Worm (Caenorhabditis elegans) whole organism, early embryonic: ENCODE data around the gene E04F6.9.

ENCODE experiments used
- B0310.2 ChIP-seq: sonication (generic microtip); optimal IDR thresholded peaks from 2 replicates; lab custom pipeline; 2016; ENCODE audit warnings: mild to moderate bottlenecking, missing genetic modification characterization, missing compliant biosample characterization
- F13C5.2 ChIP-seq: sonication (generic microtip); optimal IDR thresholded peaks from 2 replicates; lab custom pipeline; 2017; ENCODE audit warnings: mild to moderate bottlenecking, missing genetic modification characterization, inconsistent platforms, missing compliant biosample characterization
- aly-1 ChIP-seq: sonication (generic microtip); optimal IDR thresholded peaks from 2 replicates; lab custom pipeline; 2016; ENCODE audit warnings: missing genetic modification characterization, missing compliant biosample characterization
- ama-1 ChIP-seq: fragments of 150-350 bp; optimal IDR thresholded peaks from 2 replicates; lab custom pipeline; 2014
- ceh-13 ChIP-seq: fragments of 200-800 bp; sonication (Bioruptor generic); optimal IDR thresholded peaks from 2 replicates; lab custom pipeline; 2018; ENCODE audit warnings: mild to moderate bottlenecking, missing genetic modification characterization, missing compliant biosample characterization
- ceh-36 ChIP-seq: sonication (generic microtip); optimal IDR thresholded peaks from 2 replicates; lab custom pipeline; 2016; ENCODE audit warnings: missing genetic modification characterization, inconsistent platforms, missing compliant biosample characterization
- ets-7 ChIP-seq: sonication (generic microtip); optimal IDR thresholded peaks from 2 replicates; lab custom pipeline; 2016; ENCODE audit warnings: missing genotype, missing genetic modification characterization, missing compliant biosample characterization
- flt-1 ChIP-seq: fragments of 200-800 bp; sonication (Bioruptor generic); IDR thresholded peaks from 2 replicates; pipeline ENCODE4 v1.3.6; 2022; ENCODE audit warnings: missing genetic modification characterization, missing compliant biosample characterization
- hmbx-1 ChIP-seq: sonication (generic microtip); optimal IDR thresholded peaks from 2 replicates; lab custom pipeline; 2016; ENCODE audit warnings: mild to moderate bottlenecking, missing genetic modification characterization, missing compliant biosample characterization
- hmg-4 ChIP-seq: fragments of 200-800 bp; sonication (Bioruptor generic); optimal IDR thresholded peaks from 2 replicates; lab custom pipeline; 2018; ENCODE audit warnings: mild to moderate bottlenecking, missing genetic modification characterization, missing compliant biosample characterization
- hnd-1 ChIP-seq: sonication (generic microtip); optimal IDR thresholded peaks from 2 replicates; lab custom pipeline; 2016; ENCODE audit warnings: missing genetic modification characterization, missing compliant biosample characterization
- pes-1 ChIP-seq: fragments of 200-800 bp; sonication (Bioruptor generic); IDR thresholded peaks from 2 replicates; pipeline ENCODE4 v1.3.6; 2022; ENCODE audit warnings: missing genetic modification reagents, missing genetic modification characterization, missing compliant biosample characterization
- scrt-1 ChIP-seq: fragments of 200-800 bp; sonication (Bioruptor generic); IDR thresholded peaks from 2 replicates; pipeline ENCODE4 v1.3.6; 2022; ENCODE audit warnings: missing genetic modification characterization, missing compliant biosample characterization
- sea-1 ChIP-seq: fragments of 200-800 bp; sonication (Bioruptor generic); conservative IDR thresholded peaks from 2 replicates; pipeline ENCODE4 v1.3.6; 2022; ENCODE audit warnings: missing genetic modification characterization, missing compliant biosample characterization
- tbx-11 ChIP-seq: fragments of 200-800 bp; sonication (Bioruptor generic); IDR thresholded peaks from 2 replicates; pipeline ENCODE4 v1.3.6; 2022; ENCODE audit warnings: missing genetic modification characterization, missing compliant biosample characterization
- tbx-37 ChIP-seq: fragments of 200-800 bp; sonication (Bioruptor generic); conservative IDR thresholded peaks from 2 replicates; pipeline ENCODE4 v1.3.6; 2022; ENCODE audit warnings: missing genetic modification reagents, missing genetic modification characterization, missing compliant biosample characterization
- tra-4 ChIP-seq: sonication (generic microtip); optimal IDR thresholded peaks from 2 replicates; lab custom pipeline; 2017; ENCODE audit warnings: missing genetic modification characterization, missing compliant biosample characterization

E04F6.9 gene

DNA sequence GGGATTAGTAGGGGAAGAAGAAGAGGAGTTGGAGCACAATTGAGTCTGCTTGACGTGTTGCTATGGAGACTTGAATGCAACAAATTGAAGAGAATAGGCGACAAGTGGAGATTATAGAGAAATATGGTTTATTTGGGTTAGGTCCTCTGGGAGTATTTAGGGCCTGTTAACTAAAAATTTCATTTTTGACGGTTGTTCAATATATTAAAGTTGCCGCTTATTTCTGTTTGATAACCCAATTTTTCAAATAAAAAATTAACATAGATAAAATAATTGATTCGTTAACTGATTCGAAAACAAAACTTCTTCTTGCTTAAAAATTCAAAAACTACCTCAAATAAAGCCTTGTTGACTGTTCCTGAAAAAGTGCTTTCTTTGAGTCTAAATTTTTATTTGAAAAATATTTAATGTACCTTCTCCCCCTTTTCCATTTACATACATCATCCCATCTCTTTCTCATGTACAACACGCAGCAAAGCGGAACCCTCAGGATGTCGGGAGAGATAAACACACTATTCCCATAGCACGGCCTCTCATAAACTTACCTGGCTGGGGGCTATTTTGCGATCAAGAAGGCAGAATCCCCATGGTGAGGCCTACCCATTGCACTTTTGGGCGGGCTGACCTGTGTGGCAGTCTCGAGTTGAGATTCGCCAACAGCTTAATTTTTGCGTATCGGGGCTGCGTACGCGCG is 40.5 kb downstream of the E04F6.9 start, which contains the start of gene dyf-13:
Gene dyf-13 (minus strand): TSS at position 51 of the 694 bp plus-strand sequence.
- no peak for TF ChIP-seq scrt-1 (GFP tag; lab: Robert Waterston, UW)
- no peak for TF ChIP-seq ceh-13 (GFP tag; lab: Kevin White, UChicago)
- no peak for TF ChIP-seq hnd-1

DNA sequence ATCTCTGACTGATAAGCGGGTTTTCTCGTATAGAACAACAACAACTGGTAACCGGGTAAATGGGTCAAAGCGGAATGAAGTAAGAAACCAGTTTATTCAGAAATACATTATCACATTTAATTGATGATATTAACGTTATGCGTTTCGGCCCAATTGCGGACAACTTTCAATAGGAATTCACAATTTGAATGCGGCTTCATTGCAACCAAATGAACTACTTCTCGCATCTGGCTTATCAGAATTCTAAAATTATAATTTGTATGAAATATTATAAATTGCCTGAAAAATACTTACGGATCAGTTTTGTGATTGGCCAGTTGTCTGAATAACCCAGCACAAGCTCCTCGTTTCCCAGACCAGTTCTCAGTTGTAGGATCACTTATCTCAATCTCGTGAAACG is 43.2 kb downstream of the E04F6.9 start, which contains the start of gene col-36:
Gene col-36 (minus strand): TSS at position 101 of the 400 bp plus-strand sequence.
- no peak for TF ChIP-seq hmbx-1 (tag; lab: Kevin White, UChicago)
- no peak for TF ChIP-seq tbx-37 (GFP tag; lab: Robert Waterston, UW)
- no peak for TF ChIP-seq aly-1 (tag; lab: Kevin White, UChicago)
- TF ChIP-seq ceh-13 (GFP tag; lab: Kevin White, UChicago) = no peak
- no peak for TF ChIP-seq flt-1 (GFP tag; lab: Robert Waterston, UW)
- TF ChIP-seq ceh-36 (tag; lab: Kevin White, UChicago) = no peak
- no peak for TF ChIP-seq F13C5.2 (tag; lab: Kevin White, UChicago)
- TF ChIP-seq B0310.2 = no peak
- TF ChIP-seq scrt-1 (GFP tag; lab: Robert Waterston, UW) = no peak
- no peak for TF ChIP-seq tbx-11 (GFP tag; lab: Robert Waterston, UW)
- no peak for TF ChIP-seq ama-1 (lab: Kevin White, UChicago)
- no peak for TF ChIP-seq hmg-4
- no peak for TF ChIP-seq pes-1 (GFP tag; lab: Robert Waterston, UW)
- no peak for TF ChIP-seq ets-7 (tag; lab: Kevin White, UChicago)
- no peak for TF ChIP-seq tra-4 (tag; lab: Kevin White, UChicago)
- no peak for TF ChIP-seq hnd-1
- TF ChIP-seq sea-1 (GFP tag; lab: Robert Waterston, UW) = no peak

DNA sequence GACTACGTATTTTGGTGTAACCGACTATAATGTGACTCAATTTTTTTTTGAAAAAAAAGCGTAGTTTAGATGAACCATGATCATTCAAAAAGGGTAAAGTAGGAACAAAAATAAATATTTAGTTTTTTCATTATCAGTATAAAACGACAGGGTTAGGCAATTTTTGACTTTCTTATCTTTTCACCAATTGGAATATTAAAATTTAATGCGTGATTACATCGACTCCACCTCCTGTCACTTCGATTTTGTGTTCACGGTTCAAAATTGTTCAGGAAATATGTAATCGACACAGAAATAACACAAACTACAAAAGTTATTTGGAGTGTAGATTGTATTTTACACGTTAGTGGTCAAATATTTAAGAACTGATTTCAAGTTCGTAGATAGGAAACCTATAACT is 45.2 kb downstream of the E04F6.9 start:
- TF ChIP-seq tbx-37 (GFP tag; lab: Robert Waterston, UW) (no peak), hmg-4 (no peak), ceh-36 (tag; lab: Kevin White, UChicago) (no peak), hmbx-1 (tag; lab: Kevin White, UChicago) (no peak), pes-1 (GFP tag; lab: Robert Waterston, UW) (no peak), sea-1 (GFP tag; lab: Robert Waterston, UW) (no peak), hnd-1 (no peak), F13C5.2 (tag; lab: Kevin White, UChicago) (no peak), B0310.2 (no peak), tra-4 (tag; lab: Kevin White, UChicago) (no peak)

DNA sequence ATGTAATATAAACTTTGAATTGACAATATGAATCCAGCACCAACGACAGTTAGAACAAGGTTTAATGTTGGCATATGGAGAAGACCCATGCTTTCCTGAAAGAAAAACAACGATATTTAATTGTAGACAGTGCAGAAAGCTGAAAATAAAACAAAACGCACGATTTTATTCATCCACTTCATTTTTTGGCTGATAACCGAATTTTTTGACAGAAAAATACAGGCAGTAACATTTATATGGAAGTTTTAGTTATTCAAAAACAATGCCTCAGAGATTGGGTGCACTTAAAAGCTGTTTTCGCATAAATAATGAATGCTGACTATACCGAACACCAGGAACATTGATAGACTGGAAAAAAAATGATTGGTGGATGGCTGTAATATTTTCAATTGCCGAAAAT is 46.2 kb downstream of the E04F6.9 start, which contains the start of gene mfsd-13.2:
Gene mfsd-13.2 (minus strand): TSS at position 101 of the 400 bp plus-strand sequence.
- no peak for TF ChIP-seq sea-1 (GFP tag; lab: Robert Waterston, UW)
